Worm (Caenorhabditis elegans) whole organism, L2 larva: ENCODE results near the gene ubh-3.

Source experiments
- ZK546.5 ChIP-seq: sonication (generic microtip); optimal IDR thresholded peaks from 2 replicates; lab custom pipeline; 2017; ENCODE audit warnings: missing biosample characterization, missing genetic modification characterization
- dmd-4 ChIP-seq: sonication (generic microtip); optimal IDR thresholded peaks from 2 replicates; lab custom pipeline; 2017; ENCODE audit warnings: missing biosample characterization, missing genetic modification characterization
- fos-1 ChIP-seq: fragments of 150-350 bp; optimal IDR thresholded peaks from 2 replicates; lab custom pipeline; 2014; ENCODE audit warnings: missing biosample characterization, missing genetic modification characterization
- lin-11 ChIP-seq: fragments of 150-350 bp; sonication (generic microtip); optimal IDR thresholded peaks from 2 replicates; lab custom pipeline; 2014; ENCODE audit warnings: missing biosample characterization, missing genetic modification characterization, inconsistent platforms, mixed read lengths
- lin-13 ChIP-seq: fragments of 150-350 bp; optimal IDR thresholded peaks from 2 replicates; lab custom pipeline; 2014; ENCODE audit warnings: missing biosample characterization, missing genetic modification reagents, missing genetic modification characterization
- mbf-1 ChIP-seq: sonication (generic microtip); optimal IDR thresholded peaks from 2 replicates; lab custom pipeline; 2017; ENCODE audit warnings: missing biosample characterization, missing genetic modification characterization
- mdl-1 ChIP-seq, 2 experiments: fragments of 150-350 bp in 1 of 2; sonication (generic microtip) in 1 of 2; optimal IDR thresholded peaks; 2 replicates each; lab custom pipeline; 2017; ENCODE audit warnings: missing biosample characterization in 2 of 2, missing genetic modification characterization in 2 of 2
- nhr-12 ChIP-seq: fragments of 150-350 bp; optimal IDR thresholded peaks from 2 replicates; lab custom pipeline; 2014; ENCODE audit warnings: missing biosample characterization, missing genetic modification characterization
- nhr-23 ChIP-seq: fragments of 150-350 bp; optimal IDR thresholded peaks from 2 replicates; lab custom pipeline; 2014; ENCODE audit warnings: missing biosample characterization, missing genetic modification reagents, missing genetic modification characterization
- nhr-6 ChIP-seq: fragments of 150-350 bp; optimal IDR thresholded peaks from 2 replicates; lab custom pipeline; 2014; ENCODE audit warnings: missing biosample characterization, missing genetic modification characterization
- nhr-77 ChIP-seq: fragments of 150-350 bp; optimal IDR thresholded peaks from 2 replicates; lab custom pipeline; 2014; ENCODE audit warnings: missing biosample characterization, missing genetic modification characterization

- no peak for TF ChIP-seq dmd-4 (tag; lab: Kevin White, UChicago)
- TF ChIP-seq nhr-12 (tag; lab: Kevin White, UChicago) = no peak
- no peak for TF ChIP-seq nhr-6 (tag; lab: Kevin White, UChicago)
- no peak for TF ChIP-seq lin-13 (GFP tag; lab: Kevin White, UChicago)
- no peak for TF ChIP-seq nhr-23 (tag; lab: Kevin White, UChicago)
- no peak for TF ChIP-seq lin-11
- TF ChIP-seq ZK546.5 = no peak
- no peak for TF ChIP-seq mdl-1 (tag; optimal IDR thresholded peaks at IDR 0.05; lab: Kevin White, UChicago)
- TF ChIP-seq fos-1 (tag; lab: Kevin White, UChicago) = no peak
- no peak for TF ChIP-seq nhr-77 (tag; lab: Kevin White, UChicago)
- no peak for TF ChIP-seq mbf-1 (tag; lab: Kevin White, UChicago)
These were observed 11.9 kb upstream of the ubh-3 start, which contains the start of the genes F46E10.2 and F46E10.18 for ce11 chrV:6520385-6521080.
